Worm (Caenorhabditis elegans) whole organism, L1 larva: ENCODE measurements around the gene C34F6.11.

ENCODE experiments used
- C34B4.2 ChIP-seq: sonication (generic microtip); optimal IDR thresholded peaks from 2 replicates; lab custom pipeline; 2017; ENCODE audit warnings: mild to moderate bottlenecking, missing genetic modification characterization, missing compliant biosample characterization
- ceh-82 ChIP-seq, 3 experiments: fragments of 150-350 bp in 1 of 3; sonication (generic microtip) in 2 of 3; optimal IDR thresholded peaks; 2 replicates each; lab custom pipeline; 2014 to 2017; ENCODE audit warnings: missing biosample characterization in 3 of 3, missing genetic modification characterization in 3 of 3
- dpl-1 ChIP-seq, 3 experiments: fragments of 150-350 bp in 2 of 3; sonication (generic microtip) in 1 of 3; optimal IDR thresholded peaks; 2 replicates each; lab custom pipeline; 2014 to 2017; ENCODE audit warnings: missing biosample characterization in 3 of 3, missing genetic modification characterization in 3 of 3, missing genetic modification reagents in 3 of 3
- elt-2 ChIP-seq: sonication (generic microtip); optimal IDR thresholded peaks from 2 replicates; lab custom pipeline; 2016; ENCODE audit warnings: missing genetic modification characterization, mild to moderate bottlenecking, inconsistent platforms, missing compliant biosample characterization, missing genetic modification reagents
- lin-13 ChIP-seq: fragments of 150-350 bp; optimal IDR thresholded peaks from 2 replicates; lab custom pipeline; 2014; ENCODE audit warnings: missing biosample characterization, missing genetic modification reagents, missing genetic modification characterization
- lin-15B ChIP-seq: fragments of 150-350 bp; sonication (generic microtip); optimal IDR thresholded peaks from 3 replicates; lab custom pipeline; 2014; ENCODE audit warnings: missing biosample characterization, missing genetic modification characterization
- nhr-77 ChIP-seq: fragments of 150-350 bp; optimal IDR thresholded peaks from 2 replicates; lab custom pipeline; 2014; ENCODE audit warnings: missing biosample characterization, missing genetic modification characterization
- snpc-4 ChIP-seq: fragments of 150-350 bp; optimal IDR thresholded peaks from 2 replicates; lab custom pipeline; 2014; ENCODE audit warnings: missing biosample characterization, missing genetic modification characterization
- sup-37 ChIP-seq: fragments of 200-800 bp; sonication (Bioruptor generic); optimal IDR thresholded peaks from 2 replicates; lab custom pipeline; 2018; ENCODE audit warnings: mild to moderate bottlenecking, missing genetic modification characterization, missing compliant biosample characterization
- unc-62 ChIP-seq: fragments of 150-350 bp; optimal IDR thresholded peaks from 2 replicates; lab custom pipeline; 2014; ENCODE audit warnings: missing biosample characterization, missing genetic modification reagents, missing genetic modification characterization

- TF ChIP-seq snpc-4 (tag; lab: Kevin White, UChicago): no peak
- no peak for TF ChIP-seq ceh-82 (tag; optimal IDR thresholded peaks at IDR 0.05; lab: Kevin White, UChicago)
- TF ChIP-seq elt-2 (tag; lab: Kevin White, UChicago): no peak
- TF ChIP-seq C34B4.2 (tag; lab: Kevin White, UChicago): no peak
- no peak for TF ChIP-seq sup-37 (GFP tag; lab: Kevin White, UChicago)
- no peak for TF ChIP-seq lin-15B (tag; lab: Kevin White, UChicago)
- TF ChIP-seq lin-13 (GFP tag; lab: Kevin White, UChicago): no peak
- no peak for TF ChIP-seq nhr-77
- TF ChIP-seq unc-62 (GFP tag; lab: Kevin White, UChicago): no peak
- TF ChIP-seq dpl-1 (GFP tag; optimal IDR thresholded peaks at IDR 0.05; lab: Kevin White, UChicago): no peak
Measured at ce11 chrX:11193670-11194069, 10.1 kb downstream of the C34F6.11 start.
